Worm (Caenorhabditis elegans) whole organism, young adult: ENCODE results near the gene letm-1.
A peak's percentile ranks its signal among the peaks of the same experiment; 100 is the strongest.

Source experiments
- B0035.1 ChIP-seq: sonication (generic microtip); optimal IDR thresholded peaks from 2 replicates; lab custom pipeline; 2016; ENCODE audit warnings: missing genetic modification characterization, mild to moderate bottlenecking, missing compliant biosample characterization, missing genotype, missing genetic modification reagents
- D2030.7 ChIP-seq: fragments of 200-800 bp; sonication (Bioruptor generic); IDR thresholded peaks from 2 replicates; pipeline ENCODE4 v1.3.6; 2022; ENCODE audit warnings: missing genetic modification reagents, missing genetic modification characterization, missing compliant biosample characterization
- F22D6.2 ChIP-seq: sonication (generic microtip); optimal IDR thresholded peaks from 2 replicates; lab custom pipeline; 2016; ENCODE audit warnings: mild to moderate bottlenecking, missing genetic modification characterization, missing compliant biosample characterization
- F23B12.7 ChIP-seq: sonication (generic microtip); optimal IDR thresholded peaks from 2 replicates; lab custom pipeline; 2017; ENCODE audit warnings: missing genetic modification characterization, mild to moderate bottlenecking, missing compliant biosample characterization, antibody characterized with exemption, moderate library complexity; ENCODE audit not compliant: insufficient read depth
- F37B4.10 ChIP-seq: fragments of 200-800 bp; sonication (Bioruptor generic); IDR thresholded peaks from 2 replicates; pipeline ENCODE4 v1.3.6; 2022; ENCODE audit warnings: missing genetic modification characterization, missing compliant biosample characterization
- F52B5.7 ChIP-seq: sonication (generic microtip); optimal IDR thresholded peaks from 2 replicates; lab custom pipeline; 2016; ENCODE audit warnings: mild to moderate bottlenecking, missing genetic modification characterization, missing compliant biosample characterization
- F57C9.4 ChIP-seq: sonication (generic microtip); optimal IDR thresholded peaks from 2 replicates; lab custom pipeline; 2017; ENCODE audit warnings: mild to moderate bottlenecking, missing genetic modification characterization, missing compliant biosample characterization
- Y53G8AR.9 ChIP-seq: fragments of 200-800 bp; sonication (Bioruptor generic); conservative IDR thresholded peaks from 2 replicates; pipeline ENCODE4 v1.3.6; 2022; ENCODE audit warnings: missing genetic modification reagents, missing genetic modification characterization, missing compliant biosample characterization
- Y56A3A.18 ChIP-seq: fragments of 200-800 bp; sonication (Bioruptor generic); IDR thresholded peaks from 2 replicates; pipeline ENCODE4 v1.3.6; 2022; ENCODE audit warnings: missing genetic modification reagents, missing genetic modification characterization, missing compliant biosample characterization
- Y79H2A.3 ChIP-seq: fragments of 200-800 bp; sonication (Bioruptor generic); conservative IDR thresholded peaks from 2 replicates; pipeline ENCODE4 v1.3.6; 2022; ENCODE audit warnings: missing genetic modification reagents, missing genetic modification characterization, missing compliant biosample characterization
- ama-1 ChIP-seq, 3 experiments: fragments of 150-350 bp in 1 of 3; sonication (generic microtip) in 2 of 3; optimal IDR thresholded peaks; 2 replicates each; lab custom pipeline; 2014 to 2018; ENCODE audit warnings: missing biosample characterization in 2 of 3, missing genetic modification characterization in 2 of 3, missing genetic modification reagents in 2 of 3
- aptf-2 ChIP-seq: fragments of 200-800 bp; sonication (Bioruptor generic); conservative IDR thresholded peaks from 2 replicates; pipeline ENCODE4 v1.3.6; 2022; ENCODE audit warnings: missing genetic modification reagents, missing genetic modification characterization, missing compliant biosample characterization
- aptf-3 ChIP-seq: fragments of 200-800 bp; sonication (Bioruptor generic); IDR thresholded peaks from 2 replicates; pipeline ENCODE4 v1.3.6; 2022; ENCODE audit warnings: missing genetic modification characterization, missing compliant biosample characterization
- atf-7 ChIP-seq: sonication (generic microtip); optimal IDR thresholded peaks from 2 replicates; lab custom pipeline; 2017; ENCODE audit warnings: mild to moderate bottlenecking, missing genetic modification characterization, missing compliant biosample characterization
- bed-2 ChIP-seq: fragments of 200-800 bp; sonication (Bioruptor generic); IDR thresholded peaks from 2 replicates; pipeline ENCODE4 v1.3.6; 2022; ENCODE audit warnings: missing genetic modification reagents, missing genetic modification characterization, missing compliant biosample characterization
- cebp-2 ChIP-seq: fragments of 200-800 bp; sonication (Bioruptor generic); IDR thresholded peaks from 2 replicates; pipeline ENCODE4 v1.3.6; 2022; ENCODE audit warnings: missing genetic modification characterization, missing compliant biosample characterization
- ceh-40 ChIP-seq: fragments of 200-800 bp; sonication (Bioruptor generic); IDR thresholded peaks from 2 replicates; pipeline ENCODE4 v1.3.6; 2022; ENCODE audit warnings: missing genetic modification characterization, missing compliant biosample characterization
- ceh-58 ChIP-seq: fragments of 200-800 bp; sonication (Bioruptor generic); IDR thresholded peaks from 2 replicates; pipeline ENCODE4 v1.3.6; 2022; ENCODE audit warnings: missing genetic modification characterization, missing compliant biosample characterization
- ceh-79 ChIP-seq: sonication (generic microtip); optimal IDR thresholded peaks from 2 replicates; lab custom pipeline; 2017; ENCODE audit warnings: mild to moderate bottlenecking, missing genetic modification characterization, missing compliant biosample characterization
- die-1 ChIP-seq: sonication (generic microtip); optimal IDR thresholded peaks from 2 replicates; lab custom pipeline; 2016; ENCODE audit warnings: missing genotype, mild to moderate bottlenecking, missing genetic modification characterization, missing compliant biosample characterization
- dox-1 ChIP-seq: fragments of 200-800 bp; sonication (Bioruptor generic); IDR thresholded peaks from 2 replicates; pipeline ENCODE4 v1.3.6; 2022; ENCODE audit warnings: missing genetic modification reagents, missing genetic modification characterization, missing compliant biosample characterization
- hlh-26 ChIP-seq: fragments of 200-800 bp; sonication (Bioruptor generic); conservative IDR thresholded peaks from 2 replicates; pipeline ENCODE4 v1.3.6; 2022; ENCODE audit warnings: missing genetic modification reagents, missing genetic modification characterization, missing compliant biosample characterization
- lin-26 ChIP-seq: fragments of 200-800 bp; sonication (Bioruptor generic); IDR thresholded peaks from 2 replicates; pipeline ENCODE4 v1.3.6; 2022; ENCODE audit warnings: missing genetic modification reagents, missing genetic modification characterization, missing compliant biosample characterization
- lin-54 ChIP-seq: fragments of 200-800 bp; sonication (Bioruptor generic); optimal IDR thresholded peaks from 2 replicates; lab custom pipeline; 2018; ENCODE audit warnings: mild to moderate bottlenecking, missing genetic modification characterization, missing compliant biosample characterization
- lsy-27 ChIP-seq: sonication (generic microtip); optimal IDR thresholded peaks from 2 replicates; lab custom pipeline; 2017; ENCODE audit warnings: missing genetic modification characterization, mild to moderate bottlenecking, missing compliant biosample characterization, antibody characterized with exemption, missing genotype, borderline replicate concordance; ENCODE audit not compliant: insufficient read depth
- madf-6 ChIP-seq: fragments of 200-800 bp; sonication (Bioruptor generic); IDR thresholded peaks from 2 replicates; pipeline ENCODE4 v1.3.6; 2022; ENCODE audit warnings: missing genetic modification reagents, missing genetic modification characterization, missing compliant biosample characterization
- madf-8 ChIP-seq: fragments of 200-800 bp; sonication (Bioruptor generic); conservative IDR thresholded peaks from 2 replicates; pipeline ENCODE4 v1.3.6; 2022; ENCODE audit warnings: missing genetic modification reagents, missing genetic modification characterization, missing compliant biosample characterization
- mcd-1 ChIP-seq: fragments of 200-800 bp; sonication (Bioruptor generic); IDR thresholded peaks from 2 replicates; pipeline ENCODE4 v1.3.6; 2022; ENCODE audit warnings: missing genetic modification reagents, missing genetic modification characterization, missing compliant biosample characterization
- mel-28 ChIP-seq: sonication (generic microtip); optimal IDR thresholded peaks from 2 replicates; lab custom pipeline; 2016; ENCODE audit warnings: borderline replicate concordance, mild to moderate bottlenecking, missing genetic modification characterization, missing compliant biosample characterization
- nfya-2 ChIP-seq: fragments of 200-800 bp; sonication (Bioruptor generic); IDR thresholded peaks from 2 replicates; pipeline ENCODE4 v1.3.6; 2022; ENCODE audit warnings: missing genetic modification reagents, missing genetic modification characterization, missing compliant biosample characterization
- nhr-179 ChIP-seq: sonication (generic microtip); optimal IDR thresholded peaks from 2 replicates; lab custom pipeline; 2016; ENCODE audit warnings: mild to moderate bottlenecking, missing genetic modification characterization, missing compliant biosample characterization
- nhr-27 ChIP-seq: fragments of 200-800 bp; sonication (Bioruptor generic); optimal IDR thresholded peaks from 2 replicates; lab custom pipeline; 2018; ENCODE audit warnings: mild to moderate bottlenecking, missing genetic modification characterization, moderate library complexity, missing compliant biosample characterization
- nhr-80 ChIP-seq: sonication (generic microtip); optimal IDR thresholded peaks from 2 replicates; lab custom pipeline; 2016; ENCODE audit warnings: missing genetic modification characterization, missing compliant biosample characterization
- pbrm-1 ChIP-seq: fragments of 200-800 bp; sonication (Bioruptor generic); IDR thresholded peaks from 2 replicates; pipeline ENCODE4 v1.3.6; 2022; ENCODE audit warnings: missing genetic modification reagents, missing genetic modification characterization, missing compliant biosample characterization
- rcor-1 ChIP-seq: fragments of 200-800 bp; sonication (Bioruptor generic); IDR thresholded peaks from 2 replicates; pipeline ENCODE4 v1.3.6; 2022; ENCODE audit warnings: missing genetic modification reagents, missing genetic modification characterization, missing compliant biosample characterization
- sea-2 ChIP-seq: fragments of 200-800 bp; sonication (Bioruptor generic); IDR thresholded peaks from 2 replicates; pipeline ENCODE4 v1.3.6; 2022; ENCODE audit warnings: missing genetic modification characterization, missing compliant biosample characterization
- tlf-1 ChIP-seq: fragments of 200-800 bp; sonication (Bioruptor generic); optimal IDR thresholded peaks from 2 replicates; lab custom pipeline; 2018; ENCODE audit warnings: mild to moderate bottlenecking, missing genetic modification characterization, missing compliant biosample characterization
- zfh-2 ChIP-seq: fragments of 200-800 bp; sonication (Bioruptor generic); conservative IDR thresholded peaks from 2 replicates; pipeline ENCODE4 v1.3.6; 2022; ENCODE audit warnings: missing genetic modification reagents, missing genetic modification characterization, missing compliant biosample characterization
- zim-3 ChIP-seq: sonication (generic microtip); optimal IDR thresholded peaks from 2 replicates; lab custom pipeline; 2017; ENCODE audit warnings: mild to moderate bottlenecking, missing genetic modification characterization, moderate library complexity, missing compliant biosample characterization
- ztf-3 ChIP-seq: fragments of 200-800 bp; sonication (Bioruptor generic); optimal IDR thresholded peaks from 2 replicates; lab custom pipeline; 2018; ENCODE audit warnings: mild to moderate bottlenecking, missing genetic modification characterization, missing compliant biosample characterization

The letm-1 gene

ce11 chrV:13645848-13646578 lies 15.0 kb upstream of the letm-1 start (continued):
- TF ChIP-seq ceh-58 (GFP tag; lab: Robert Waterston, UW) (0 out of 2 replicates have a peak, but pooled peaks have one; percentile 4), lin-26 (GFP tag; lab: Robert Waterston, UW) (no peak; the same call in 1 of the 2 replicates), B0035.1 (no peak), pbrm-1 (GFP tag; lab: Robert Waterston, UW) (0 out of 2 replicates have a peak, but pooled peaks have one; percentile 6), D2030.7 (peak; percentile 30)

- TF ChIP-seq ztf-3 (no peak), mel-28 (tag; lab: Kevin White, UChicago) (no peak), sea-2 (0 out of 2 replicates have a peak, but pooled peaks have one; percentile 28), nhr-179 (no peak), F22D6.2 (tag; lab: Kevin White, UChicago) (no peak), ceh-79 (tag; lab: Kevin White, UChicago) (no peak), zfh-2 (GFP tag; lab: Robert Waterston, UW) (peak; percentile 71), atf-7 (tag; lab: Kevin White, UChicago) (no peak), mcd-1 (GFP tag; lab: Robert Waterston, UW) (0 out of 2 replicates have a peak, but pooled peaks have one; percentile 9)
Observed at ce11 chrV:13647185-13647584, 13.9 kb upstream of the letm-1 start.

ce11 chrV:13647617-13648016 lies 13.4 kb upstream of the letm-1 start:
- TF ChIP-seq madf-8 (GFP tag; lab: Robert Waterston, UW) (0 out of 2 replicates have a peak, but pooled peaks have one; percentile 6), Y53G8AR.9 (GFP tag; lab: Robert Waterston, UW) (no peak), rcor-1 (peak; percentile 24; the same call in 1 of the 2 replicates), ama-1 (optimal IDR thresholded peaks at IDR 0.05; lab: Kevin White, UChicago) (no peak), ama-1 (GFP tag; optimal IDR thresholded peaks at IDR 0.05; lab: Kevin White, UChicago) (no peak), ztf-3 (no peak), zim-3 (tag; lab: Kevin White, UChicago) (no peak), aptf-2 (peak; percentile 99), ceh-40 (GFP tag; lab: Robert Waterston, UW) (no peak), dox-1 (no peak), nhr-27 (tag; lab: Kevin White, UChicago) (no peak), lin-26 (GFP tag; lab: Robert Waterston, UW) (0 out of 2 replicates have a peak, but pooled peaks have one; percentile 27), aptf-3 (GFP tag; lab: Robert Waterston, UW) (peak; percentile 99), Y79H2A.3 (GFP tag; lab: Robert Waterston, UW) (0 out of 2 replicates have a peak, but pooled peaks have one; percentile 35)
- TF ChIP-seq, all 124 proteins: peak for 6

ce11 chrV:13649730-13650349 lies 11.2 kb upstream of the letm-1 start, which contains the start of gene H37A05.4:
Gene H37A05.4 (minus strand): TSS chrV:13649780.
- TF ChIP-seq madf-6 (GFP tag; lab: Robert Waterston, UW) (peak; percentile 50; the same call in 1 of the 2 replicates), die-1 (tag; lab: Kevin White, UChicago) (peak; percentile 30), bed-2 (no peak), F57C9.4 (peak; percentile 91), cebp-2 (GFP tag; lab: Robert Waterston, UW) (no peak), lsy-27 (no peak), tlf-1 (peak; percentile 74), D2030.7 (peak; percentile 32; the same call in 1 of the 2 replicates), F37B4.10 (no peak), nhr-80 (tag; lab: Kevin White, UChicago) (peak; percentile 63), hlh-26 (GFP tag; lab: Robert Waterston, UW) (no peak), ceh-79 (tag; lab: Kevin White, UChicago) (no peak), F52B5.7 (tag; lab: Kevin White, UChicago) (peak; percentile 86), Y79H2A.3 (GFP tag; lab: Robert Waterston, UW) (0 out of 2 replicates have a peak, but pooled peaks have one; percentile 14), Y56A3A.18 (GFP tag; lab: Robert Waterston, UW) (no peak; the same call in none of the 2 replicates), lin-54 (GFP tag; lab: Kevin White, UChicago) (peak; percentile 8), F23B12.7 (tag; lab: Kevin White, UChicago) (no peak), nfya-2 (no peak), ama-1 (optimal IDR thresholded peaks at IDR 0.05; lab: Kevin White, UChicago) (peak; percentile 66), ama-1 (GFP tag; optimal IDR thresholded peaks at IDR 0.05; lab: Kevin White, UChicago) (peak; percentile 8 to 62)
